Fruit fly (Drosophila melanogaster): ENCODE results near the gene CG12877.

DNA sequence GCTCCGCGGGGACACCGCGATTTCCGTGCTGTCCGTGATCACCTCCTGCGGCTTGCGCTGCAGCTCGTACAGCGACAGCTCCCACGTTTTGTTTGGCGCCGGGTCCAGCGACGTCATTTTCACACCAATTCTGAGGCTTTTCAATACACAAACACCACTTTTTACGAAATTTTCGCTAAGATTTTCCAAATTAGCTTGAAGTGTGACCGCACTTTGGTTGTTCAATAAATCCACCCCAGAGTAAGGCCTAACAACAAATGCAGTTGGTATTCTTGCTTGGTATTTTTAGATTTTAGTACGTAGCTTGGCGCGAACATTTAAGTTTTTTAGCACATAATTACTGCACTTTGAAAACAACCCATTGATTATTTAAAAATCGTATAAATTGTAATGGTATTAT is 25.1 kb upstream of the CG12877 start, which contains the start of gene Sce:
- no peak for TF ChIP-seq CG8478 (optimal IDR thresholded peaks at IDR 0.05)
- no peak for TF ChIP-seq CTCF (optimal IDR thresholded peaks at IDR 0.05)

All from S2 (cell line).